Fruit fly (Drosophila melanogaster) whole organism, wandering third instar larva: ENCODE data around the gene CG5390.

Experiments used
- Jra ChIP-seq: sonication (Bioruptor generic); optimal IDR thresholded peaks from 2 replicates; lab custom pipeline; 2016; ENCODE audit warnings: missing biosample characterization, missing genetic modification characterization
- fru ChIP-seq: fragments of 200-800 bp; sonication (Bioruptor generic); optimal IDR thresholded peaks from 3 replicates; lab custom pipeline; 2016; ENCODE audit warnings: missing biosample characterization, mild to moderate bottlenecking, missing genetic modification characterization

dm6 chr2L:10259960-10260749 is 46.2 kb downstream of the CG5390 start:
- TF ChIP-seq fru (GFP tag; lab: Kevin White, UChicago) (no peak), Jra (GFP tag; lab: Kevin White, UChicago) (no peak)
